Fruit fly (Drosophila melanogaster) whole organism, embryonic: ENCODE data around the gene eys.

Experiments used
- ATbp ChIP-seq: fragments of 200-800 bp; sonication (Bioruptor generic); optimal IDR thresholded peaks from 2 replicates; lab custom pipeline; 2017; ENCODE audit warnings: missing biosample characterization, mild to moderate bottlenecking, missing genetic modification characterization, missing genetic modification reagents
- Antp ChIP-seq: fragments of 200-800 bp; sonication (Bioruptor generic); optimal IDR thresholded peaks from 3 replicates; lab custom pipeline; 2016; ENCODE audit warnings: missing biosample characterization, missing genetic modification characterization
- Asciz ChIP-seq: fragments of 200-800 bp; sonication (Bioruptor generic); optimal IDR thresholded peaks from 2 replicates; lab custom pipeline; 2017; ENCODE audit warnings: missing biosample characterization, mild to moderate bottlenecking, missing genetic modification characterization, missing genetic modification reagents
- CG10321 ChIP-seq: fragments of 200-800 bp; sonication (Bioruptor generic); IDR thresholded peaks from 2 replicates; pipeline ENCODE4 v1.3.6; 2022; ENCODE audit warnings: missing biosample characterization, missing genetic modification characterization
- CG12155 ChIP-seq: fragments of 200-800 bp; sonication (Bioruptor generic); optimal IDR thresholded peaks from 3 replicates; lab custom pipeline; 2016; ENCODE audit warnings: missing biosample characterization, missing genetic modification characterization
- CG12744 ChIP-seq: fragments of 200-800 bp; sonication (Bioruptor generic); optimal IDR thresholded peaks from 2 replicates; lab custom pipeline; 2016; ENCODE audit warnings: missing biosample characterization, missing genetic modification characterization
- CG14014 ChIP-seq: fragments of 200-800 bp; sonication (Bioruptor generic); IDR thresholded peaks from 2 replicates; pipeline ENCODE4 v1.3.6; 2022; ENCODE audit warnings: missing biosample characterization, missing genetic modification characterization
- CG14441 ChIP-seq: fragments of 200-800 bp; sonication (Bioruptor generic); IDR thresholded peaks from 2 replicates; pipeline ENCODE4 v1.3.6; 2022; ENCODE audit warnings: missing biosample characterization, missing genetic modification characterization
- CG17385 ChIP-seq: fragments of 200-800 bp; sonication (Bioruptor generic); optimal IDR thresholded peaks from 3 replicates; lab custom pipeline; 2018; ENCODE audit warnings: missing biosample characterization, mild to moderate bottlenecking, missing genetic modification characterization
- CG1832 ChIP-seq: fragments of 200-800 bp; sonication (Bioruptor generic); optimal IDR thresholded peaks from 2 replicates; lab custom pipeline; 2017; ENCODE audit warnings: missing biosample characterization, mild to moderate bottlenecking, missing genetic modification characterization, inconsistent platforms
- CG2199 ChIP-seq: fragments of 200-800 bp; sonication (Bioruptor generic); IDR thresholded peaks from 3 replicates; pipeline ENCODE4 v1.3.6; 2022; ENCODE audit warnings: missing biosample characterization, missing genetic modification characterization
- CG3407 ChIP-seq: fragments of 200-800 bp; sonication (Bioruptor generic); optimal IDR thresholded peaks from 2 replicates; lab custom pipeline; 2018; ENCODE audit warnings: missing biosample characterization, mild to moderate bottlenecking, missing genetic modification characterization
- CG4424 ChIP-seq: fragments of 200-800 bp; sonication (Bioruptor generic); optimal IDR thresholded peaks from 3 replicates; lab custom pipeline; 2016; ENCODE audit warnings: missing biosample characterization, missing genetic modification characterization
- CG6854 ChIP-seq: fragments of 200-800 bp; sonication (Bioruptor generic); optimal IDR thresholded peaks from 3 replicates; lab custom pipeline; 2017; ENCODE audit warnings: missing biosample characterization, mild to moderate bottlenecking, missing genetic modification characterization
- CG7786 ChIP-seq: fragments of 200-800 bp; sonication (Bioruptor generic); optimal IDR thresholded peaks from 2 replicates; lab custom pipeline; 2016; ENCODE audit warnings: missing biosample characterization, missing genetic modification characterization
- CG8359 ChIP-seq: fragments of 200-800 bp; sonication (Bioruptor generic); optimal IDR thresholded peaks from 2 replicates; lab custom pipeline; 2017; ENCODE audit warnings: missing biosample characterization, mild to moderate bottlenecking, missing genetic modification characterization, borderline replicate concordance
- CG8388 ChIP-seq: fragments of 200-800 bp; sonication (Bioruptor generic); optimal IDR thresholded peaks from 2 replicates; lab custom pipeline; 2019; ENCODE audit warnings: missing biosample characterization, mild to moderate bottlenecking, missing genetic modification characterization, moderate library complexity
- D ChIP-seq, 2 experiments: fragments of 200-800 bp in 1 of 2; fragments of >200 bp in 1 of 2; sonication (Bioruptor generic) in 1 of 2; optimal IDR thresholded peaks; 2 replicates in 1 of 2; 3 replicates in 1 of 2; lab custom pipeline; 2017; ENCODE audit warnings: mild to moderate bottlenecking in 1 of 2, missing biosample characterization in 1 of 2, missing genetic modification characterization in 1 of 2, missing genetic modification reagents in 1 of 2
- Dref ChIP-seq: fragments of 200-800 bp; sonication (Bioruptor generic); IDR thresholded peaks from 2 replicates; pipeline ENCODE4 v1.3.6; 2022; ENCODE audit warnings: missing biosample characterization, missing genetic modification characterization
- Fer3 ChIP-seq: fragments of 200-800 bp; sonication (Bioruptor generic); optimal IDR thresholded peaks from 2 replicates; lab custom pipeline; 2018; ENCODE audit warnings: missing biosample characterization, mild to moderate bottlenecking, missing genetic modification characterization, moderate library complexity
- Gug ChIP-seq: fragments of 200-800 bp; sonication (Bioruptor generic); IDR thresholded peaks from 4 replicates; pipeline ENCODE4 v1.3.6; 2022; ENCODE audit warnings: missing biosample characterization, missing genetic modification characterization
- HLHmδ ChIP-seq: fragments of 200-800 bp; sonication (Bioruptor generic); optimal IDR thresholded peaks from 2 replicates; lab custom pipeline; 2018; ENCODE audit warnings: missing biosample characterization, mild to moderate bottlenecking, missing genetic modification characterization, moderate library complexity
- HmgD ChIP-seq: fragments of 200-800 bp; sonication (Bioruptor generic); optimal IDR thresholded peaks from 3 replicates; lab custom pipeline; 2016; ENCODE audit warnings: missing biosample characterization, missing genetic modification characterization
- HmgZ ChIP-seq: fragments of 200-800 bp; sonication (Bioruptor generic); optimal IDR thresholded peaks from 2 replicates; lab custom pipeline; 2018; ENCODE audit warnings: missing biosample characterization, mild to moderate bottlenecking, missing genetic modification characterization
- Hmx ChIP-seq: fragments of 200-800 bp; sonication (Bioruptor generic); optimal IDR thresholded peaks from 2 replicates; lab custom pipeline; 2016; ENCODE audit warnings: missing biosample characterization, missing genetic modification characterization
- Mad ChIP-seq: fragments of 200-800 bp; sonication (Bioruptor generic); optimal IDR thresholded peaks from 2 replicates; lab custom pipeline; 2016; ENCODE audit warnings: missing biosample characterization, missing genetic modification characterization
- Myb ChIP-seq: fragments of 200-800 bp; sonication (Bioruptor generic); optimal IDR thresholded peaks from 2 replicates; lab custom pipeline; 2016; ENCODE audit warnings: missing biosample characterization, missing genetic modification characterization
- Scr ChIP-seq: fragments of 200-800 bp; sonication (Bioruptor generic); IDR thresholded peaks from 2 replicates; pipeline ENCODE4 v1.3.6; 2022; ENCODE audit warnings: missing biosample characterization, missing genetic modification characterization; ENCODE audit not compliant: partially characterized antibody
- Side ChIP-seq: fragments of 200-800 bp; sonication (Bioruptor generic); optimal IDR thresholded peaks from 2 replicates; lab custom pipeline; 2016; ENCODE audit warnings: missing biosample characterization, missing genetic modification characterization
- Sox102F ChIP-seq: fragments of 200-800 bp; sonication (Bioruptor generic); optimal IDR thresholded peaks from 2 replicates; lab custom pipeline; 2018; ENCODE audit warnings: missing biosample characterization, mild to moderate bottlenecking, missing genetic modification characterization, moderate library complexity
- Sry-δ ChIP-seq: fragments of 200-800 bp; sonication (Bioruptor generic); optimal IDR thresholded peaks from 2 replicates; lab custom pipeline; 2016; ENCODE audit warnings: missing biosample characterization, missing genetic modification characterization
- Tbp ChIP-seq: fragments of >200 bp; optimal IDR thresholded peaks from 2 replicates; lab custom pipeline; 2018; ENCODE audit warnings: missing biosample characterization, missing genetic modification characterization
- Usf ChIP-seq: fragments of 200-800 bp; sonication (Bioruptor generic); optimal IDR thresholded peaks from 2 replicates; lab custom pipeline; 2017; ENCODE audit warnings: missing genotype, missing biosample characterization, missing genetic modification characterization
- Vsx1 ChIP-seq: fragments of 200-800 bp; sonication (Bioruptor generic); optimal IDR thresholded peaks from 2 replicates; lab custom pipeline; 2017; ENCODE audit warnings: missing biosample characterization, mild to moderate bottlenecking, missing genetic modification characterization, missing genetic modification reagents
- Xbp1 ChIP-seq: fragments of 200-800 bp; sonication (Bioruptor generic); optimal IDR thresholded peaks from 3 replicates; lab custom pipeline; 2016; ENCODE audit warnings: missing biosample characterization, mild to moderate bottlenecking, missing genetic modification characterization
- ac ChIP-seq: fragments of 200-800 bp; sonication (Bioruptor generic); optimal IDR thresholded peaks from 3 replicates; lab custom pipeline; 2017; ENCODE audit warnings: missing biosample characterization, mild to moderate bottlenecking, missing genetic modification characterization
- bbx ChIP-seq: fragments of 200-800 bp; sonication (Bioruptor generic); IDR thresholded peaks from 2 replicates; pipeline ENCODE4 v1.3.6; 2022; ENCODE audit warnings: missing biosample characterization, missing genetic modification characterization; ENCODE audit not compliant: partially characterized antibody
- cg ChIP-seq: fragments of 200-800 bp; sonication (Bioruptor generic); optimal IDR thresholded peaks from 3 replicates; lab custom pipeline; 2019; ENCODE audit warnings: missing biosample characterization, mild to moderate bottlenecking, missing genetic modification characterization, moderate library complexity
- croc ChIP-seq: fragments of 200-800 bp; sonication (Bioruptor generic); conservative IDR thresholded peaks from 3 replicates; pipeline ENCODE4 v1.3.6; 2022; ENCODE audit warnings: missing biosample characterization, missing genetic modification characterization
- crp ChIP-seq, 2 experiments: fragments of 200-800 bp; sonication (Bioruptor generic); optimal IDR thresholded peaks; 2 replicates in 1 of 2; 3 replicates in 1 of 2; lab custom pipeline; 2017; ENCODE audit warnings: missing biosample characterization in 2 of 2, missing genetic modification characterization in 2 of 2, mild to moderate bottlenecking in 1 of 2, moderate library complexity in 1 of 2
- ems ChIP-seq: fragments of 200-800 bp; sonication (Bioruptor generic); optimal IDR thresholded peaks from 3 replicates; lab custom pipeline; 2016; ENCODE audit warnings: missing biosample characterization, missing genetic modification characterization
- exex ChIP-seq: fragments of 200-800 bp; sonication (Bioruptor generic); optimal IDR thresholded peaks from 4 replicates; lab custom pipeline; 2018; ENCODE audit warnings: missing biosample characterization, mild to moderate bottlenecking, missing genetic modification characterization, moderate library complexity
- inv ChIP-seq: fragments of 200-800 bp; sonication (Bioruptor generic); IDR thresholded peaks from 2 replicates; pipeline ENCODE4 v1.3.6; 2022; ENCODE audit warnings: missing biosample characterization, missing genetic modification characterization; ENCODE audit not compliant: partially characterized antibody
- ken ChIP-seq: fragments of 200-800 bp; sonication (Bioruptor generic); IDR thresholded peaks from 3 replicates; pipeline ENCODE4 v1.3.6; 2022; ENCODE audit warnings: missing biosample characterization, missing genetic modification characterization
- lov ChIP-seq, 2 experiments: fragments of 200-800 bp in 1 of 2; fragments of >200 bp in 1 of 2; sonication (Bioruptor generic) in 1 of 2; IDR thresholded peaks in 1 of 2; optimal IDR thresholded peaks in 1 of 2; 2 replicates in 1 of 2; 3 replicates in 1 of 2; pipeline versions ENCODE4 v1.3.6 to Lab custom; 2017 to 2022; ENCODE audit warnings: missing biosample characterization in 1 of 2, missing genetic modification characterization in 1 of 2
- mam ChIP-seq: fragments of 200-800 bp; sonication (Bioruptor generic); optimal IDR thresholded peaks from 3 replicates; lab custom pipeline; 2016; ENCODE audit warnings: missing biosample characterization, missing genetic modification characterization
- odd ChIP-seq: fragments of 200-800 bp; sonication (Bioruptor generic); optimal IDR thresholded peaks from 2 replicates; lab custom pipeline; 2017; ENCODE audit warnings: missing biosample characterization, mild to moderate bottlenecking, missing genetic modification characterization
- tx ChIP-seq: fragments of 200-800 bp; sonication (Bioruptor generic); optimal IDR thresholded peaks from 2 replicates; lab custom pipeline; 2016; ENCODE audit warnings: missing biosample characterization, missing genetic modification characterization

The eys gene

DNA sequence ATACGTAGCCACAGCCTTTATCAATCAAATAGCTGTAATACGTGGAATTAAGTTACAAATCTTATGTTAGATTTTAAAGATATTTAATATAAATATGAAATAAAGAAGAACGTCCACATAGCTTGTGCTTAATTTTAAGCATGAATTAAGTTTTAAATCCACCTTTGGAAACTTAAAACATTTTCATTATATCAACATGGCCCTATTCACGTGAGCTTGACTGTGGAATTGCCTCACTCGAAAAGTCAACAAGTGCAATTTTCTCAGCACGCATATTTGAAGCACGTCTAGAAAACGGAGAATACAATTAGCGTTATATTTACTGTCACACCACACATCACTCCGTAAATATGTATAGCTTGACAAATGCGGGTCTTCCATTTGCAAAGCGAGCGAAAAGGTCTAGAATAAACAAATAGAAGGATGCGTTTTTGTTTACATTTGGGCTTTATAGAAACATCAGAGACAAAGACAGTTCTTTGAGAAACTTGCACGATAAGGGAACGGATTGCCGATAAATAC is 52.2 kb downstream of the eys start (continued):
- TF ChIP-seq CG10321 (GFP tag; lab: Robert Waterston, UW) (peak; percentile 61; the same call in 1 of the 2 replicates), CG12155 (GFP tag; lab: Kevin White, UChicago) (peak; percentile 73), Myb (GFP tag; lab: Kevin White, UChicago) (peak; percentile 27), cg (GFP tag; lab: Kevin White, UChicago) (no peak), Usf (GFP tag; lab: Kevin White, UChicago) (peak; percentile 58), ems (GFP tag; lab: Kevin White, UChicago) (peak; percentile 68), HLHmδ (GFP tag; lab: Kevin White, UChicago) (peak; percentile 57), Antp (GFP tag; lab: Kevin White, UChicago) (peak; percentile 26), exex (peak; percentile 63), Xbp1 (GFP tag; lab: Kevin White, UChicago) (peak; percentile 88), D (optimal IDR thresholded peaks at IDR 0.05; lab: Kevin White, UChicago) (no peak), D (GFP tag; optimal IDR thresholded peaks at IDR 0.05; lab: Kevin White, UChicago) (peak; percentile 79), Hmx (GFP tag; lab: Kevin White, UChicago) (peak; percentile 70), CG6854 (GFP tag; lab: Kevin White, UChicago) (peak; percentile 86), croc (GFP tag; lab: Robert Waterston, UW) (peak; percentile 73), Dref (GFP tag; lab: Robert Waterston, UW) (no peak), Side (no peak), CG17385 (GFP tag; lab: Kevin White, UChicago) (peak; percentile 87), Sry-δ (no peak), crp (GFP tag; optimal IDR thresholded peaks at IDR 0.05; lab: Kevin White, UChicago) (peak in 1 of 2 experiments; percentile 64), CG1832 (GFP tag; lab: Kevin White, UChicago) (no peak), lov (optimal IDR thresholded peaks at IDR 0.05; lab: Kevin White, UChicago) (no peak), lov (GFP tag; IDR thresholded peaks at IDR 0.05; lab: Robert Waterston, UW) (peak; percentile 75; the same call in 1 of the 3 replicates), HmgD (no peak), ac (GFP tag; lab: Kevin White, UChicago) (peak; percentile 67), mam (GFP tag; lab: Kevin White, UChicago) (peak; percentile 61), Sox102F (GFP tag; lab: Kevin White, UChicago) (peak; percentile 91), odd (peak; percentile 84), Scr (GFP tag; lab: Robert Waterston, UW) (no peak), CG8359 (GFP tag; lab: Kevin White, UChicago) (peak; percentile 72), CG14014 (GFP tag; lab: Robert Waterston, UW) (peak; percentile 90), ATbp (GFP tag; lab: Kevin White, UChicago) (peak; percentile 80), Gug (GFP tag; lab: Robert Waterston, UW) (peak; percentile 64; the same call in 2 of the 4 replicates), CG8388 (GFP tag; lab: Kevin White, UChicago) (peak; percentile 92), Asciz (peak; percentile 94), Mad (GFP tag; lab: Kevin White, UChicago) (peak; percentile 28), Vsx1 (GFP tag; lab: Kevin White, UChicago) (peak; percentile 80), CG4424 (GFP tag; lab: Kevin White, UChicago) (peak; percentile 84), Fer3 (tag; lab: Kevin White, UChicago) (peak; percentile 92), CG14441 (GFP tag; lab: Robert Waterston, UW) (peak; percentile 82), inv (GFP tag; lab: Robert Waterston, UW) (no peak), CG12744 (peak; percentile 71), HmgZ (tag; lab: Kevin White, UChicago) (peak; percentile 91), bbx (no peak), tx (GFP tag; lab: Kevin White, UChicago) (peak; percentile 36), ken (peak; percentile 78; the same call in 1 of the 3 replicates), Tbp (GFP tag; lab: Kevin White, UChicago) (no peak), CG2199 (GFP tag; lab: Robert Waterston, UW) (peak; percentile 85), CG7786 (GFP tag; lab: Kevin White, UChicago) (no peak), CG3407 (GFP tag; lab: Kevin White, UChicago) (peak; percentile 81)
